Fruit fly (Drosophila melanogaster): Measurements from ENCODE around the gene kto.

The kto gene

DNA sequence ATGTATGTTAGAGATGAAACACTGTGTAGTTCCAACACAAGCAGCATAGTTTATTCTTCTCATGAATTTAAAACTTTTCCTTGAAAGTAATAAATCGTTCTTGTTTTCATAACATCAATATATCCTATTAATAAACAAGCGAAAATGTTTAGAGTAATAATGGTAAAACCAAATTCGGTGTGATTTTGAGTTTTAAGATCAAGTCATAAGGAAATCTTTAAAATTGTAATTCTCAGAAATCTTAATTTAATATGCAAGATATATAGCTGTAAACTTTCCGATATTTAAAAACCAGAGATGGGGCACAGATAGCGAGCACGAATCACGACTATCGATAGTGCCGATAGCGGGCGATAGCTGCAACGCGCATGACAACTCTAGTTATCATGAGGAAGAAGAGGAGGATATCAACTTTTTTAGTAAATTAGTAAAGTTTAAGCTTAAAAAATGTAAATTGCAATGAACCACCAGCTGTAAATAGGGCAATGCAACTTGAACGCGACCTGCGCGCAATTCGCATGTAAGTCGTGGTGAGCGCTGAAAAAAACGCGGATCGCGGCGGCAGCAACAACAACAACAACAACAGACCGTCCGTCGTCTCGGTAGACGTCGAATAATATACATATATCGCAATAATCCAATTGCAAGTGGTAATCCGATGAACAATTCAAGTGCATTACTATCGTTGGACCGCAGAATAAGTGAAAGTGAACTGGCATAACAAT is 18.4 kb upstream of the kto start, which contains the start of the genes Fibp and Deaf1 (continued):
- TF ChIP-seq cwo (GFP tag; optimal IDR thresholded peaks at IDR 0.05) (no peak), E2f2 (GFP tag; IDR thresholded peaks at IDR 0.05) (no peak), eyg (GFP tag; optimal IDR thresholded peaks at IDR 0.05) (peak; percentile 20), ranshi (GFP tag; IDR thresholded peaks at IDR 0.05) (peak; percentile 39; the same call in 1 of the 2 replicates), CG2712 (tag; optimal IDR thresholded peaks at IDR 0.05) (peak; percentile 81), Mes4 (GFP tag; optimal IDR thresholded peaks at IDR 0.05) (peak; percentile 71), her (GFP tag; optimal IDR thresholded peaks at IDR 0.05) (peak; percentile 46), CG1832 (GFP tag; optimal IDR thresholded peaks at IDR 0.05) (no peak), Hmx (GFP tag; optimal IDR thresholded peaks at IDR 0.05) (peak; percentile 64), dysf (GFP tag; IDR thresholded peaks at IDR 0.05) (peak; percentile 66; the same call in 2 of the 3 replicates), CG11456 (GFP tag; IDR thresholded peaks at IDR 0.05) (peak; percentile 81), Oaz (GFP tag; IDR thresholded peaks at IDR 0.05) (peak; percentile 44; the same call in 1 of the 2 replicates), Fer2 (tag; optimal IDR thresholded peaks at IDR 0.05) (peak; percentile 60), ems (GFP tag; optimal IDR thresholded peaks at IDR 0.05) (peak; percentile 72), CG6254 (GFP tag; optimal IDR thresholded peaks at IDR 0.05) (no peak), B-H2 (GFP tag; optimal IDR thresholded peaks at IDR 0.05) (peak; percentile 64), crc (GFP tag; optimal IDR thresholded peaks at IDR 0.05) (peak; percentile 53), Hey (tag; optimal IDR thresholded peaks at IDR 0.05) (no peak), wdn (GFP tag; IDR thresholded peaks at IDR 0.05) (0 out of 2 replicates have a peak, but pooled peaks have one; percentile 37), Poxn (GFP tag; IDR thresholded peaks at IDR 0.05) (no peak), E2f1 (GFP tag; IDR thresholded peaks at IDR 0.05) (0 out of 2 replicates have a peak, but pooled peaks have one; percentile 49), Deaf1 (tag; optimal IDR thresholded peaks at IDR 0.05) (peak; percentile 70), tup (GFP tag; optimal IDR thresholded peaks at IDR 0.05) (no peak), CG6689 (GFP tag; IDR thresholded peaks at IDR 0.05) (peak; percentile 55), CG6765 (GFP tag; optimal IDR thresholded peaks at IDR 0.05) (no peak), luna (GFP tag; optimal IDR thresholded peaks at IDR 0.05) (peak; percentile 25), dm (GFP tag; optimal IDR thresholded peaks at IDR 0.05) (peak; percentile 70), tx (GFP tag; optimal IDR thresholded peaks at IDR 0.05) (peak; percentile 82), CG16813 (GFP tag; IDR thresholded peaks at IDR 0.05; ENCODE audit: partially characterized antibody) (peak; percentile 100), CG2129 (GFP tag; IDR thresholded peaks at IDR 0.05; ENCODE audit: partially characterized antibody) (peak; percentile 89), CG18619 (GFP tag; optimal IDR thresholded peaks at IDR 0.05) (peak; percentile 61), gem (tag; optimal IDR thresholded peaks at IDR 0.05) (peak; percentile 85), aop (GFP tag; IDR thresholded peaks at IDR 0.05) (no peak), toy (GFP tag; IDR thresholded peaks at IDR 0.05) (no peak), dan (GFP tag; IDR thresholded peaks at IDR 0.05) (no peak), CG12219 (GFP tag; optimal IDR thresholded peaks at IDR 0.05) (no peak), Six4 (GFP tag; optimal IDR thresholded peaks at IDR 0.05) (peak; percentile 60), slp2 (GFP tag; optimal IDR thresholded peaks at IDR 0.05) (peak; percentile 51), shn (GFP tag; optimal IDR thresholded peaks at IDR 0.05) (peak; percentile 86), CG18476 (GFP tag; optimal IDR thresholded peaks at IDR 0.05) (peak; percentile 73), CG30403 (GFP tag; optimal IDR thresholded peaks at IDR 0.05) (peak; percentile 92), CG6272 (GFP tag; IDR thresholded peaks at IDR 0.05) (peak; percentile 84), ase (GFP tag; IDR thresholded peaks at IDR 0.05) (peak; percentile 50; the same call in 1 of the 3 replicates), corto (GFP tag; optimal IDR thresholded peaks at IDR 0.05) (no peak)

Data from whole organism, embryonic.